Fruit fly (Drosophila melanogaster): ENCODE measurements around the gene TyrR.

TyrR gene

dm6 chr3R:17798211-17798737, 35.3 kb upstream of the TyrR start, which contains the start of gene CG7379 (continued):
- no peak for TF ChIP-seq Hand (GFP tag; optimal IDR thresholded peaks at IDR 0.05)
- TF ChIP-seq CG3065 (GFP tag; optimal IDR thresholded peaks at IDR 0.05), result peak; percentile 58
- TF ChIP-seq Hr39 (optimal IDR thresholded peaks at IDR 0.05), result no peak
- peak; percentile 24 for TF ChIP-seq ab (GFP tag; optimal IDR thresholded peaks at IDR 0.05)
- TF ChIP-seq cas (GFP tag; IDR thresholded peaks at IDR 0.05), result peak; percentile 66
- TF ChIP-seq inv (GFP tag; IDR thresholded peaks at IDR 0.05; ENCODE audit: partially characterized antibody), result no peak
- peak; percentile 85 for TF ChIP-seq HHEX (GFP tag; optimal IDR thresholded peaks at IDR 0.05)
- peak; percentile 79 for TF ChIP-seq Usf (GFP tag; optimal IDR thresholded peaks at IDR 0.05)
- peak; percentile 88 for TF ChIP-seq CG11085 (GFP tag; IDR thresholded peaks at IDR 0.05)
- TF ChIP-seq CG1832 (GFP tag; optimal IDR thresholded peaks at IDR 0.05), result no peak
- peak; percentile 97 for TF ChIP-seq sob (GFP tag; IDR thresholded peaks at IDR 0.05)
- no peak for TF ChIP-seq CG17568 (GFP tag; optimal IDR thresholded peaks at IDR 0.05)
- TF ChIP-seq Hsf (GFP tag; optimal IDR thresholded peaks at IDR 0.05), result peak; percentile 88
- peak; percentile 57 for TF ChIP-seq Fer2 (tag; optimal IDR thresholded peaks at IDR 0.05)
- TF ChIP-seq CG7786 (GFP tag; optimal IDR thresholded peaks at IDR 0.05), result peak; percentile 86
- peak; percentile 87 for TF ChIP-seq CG16779 (GFP tag; IDR thresholded peaks at IDR 0.05)
- TF ChIP-seq Dbx (GFP tag; IDR thresholded peaks at IDR 0.05), result peak; percentile 93
- TF ChIP-seq CG18011 (GFP tag; optimal IDR thresholded peaks at IDR 0.05), result peak; percentile 77
- TF ChIP-seq scrt (GFP tag; optimal IDR thresholded peaks at IDR 0.05), result peak; percentile 49
- peak; percentile 47 for TF ChIP-seq crc (GFP tag; optimal IDR thresholded peaks at IDR 0.05)
- TF ChIP-seq BtbVII (GFP tag; optimal IDR thresholded peaks at IDR 0.05), result peak; percentile 60
- no peak for TF ChIP-seq CkIIα-i1 (GFP tag; IDR thresholded peaks at IDR 0.05)
- no peak for TF ChIP-seq peb (GFP tag; IDR thresholded peaks at IDR 0.05)
- peak; percentile 45 for TF ChIP-seq CG2202 (tag; optimal IDR thresholded peaks at IDR 0.05)
- TF ChIP-seq so (GFP tag; IDR thresholded peaks at IDR 0.05), result no peak; the same call in 2 of the 3 replicates
- TF ChIP-seq mirr (GFP tag; optimal IDR thresholded peaks at IDR 0.05), result peak; percentile 56
- peak; percentile 50 for TF ChIP-seq CG10274 (GFP tag; optimal IDR thresholded peaks at IDR 0.05)
- no peak for TF ChIP-seq dan (GFP tag; IDR thresholded peaks at IDR 0.05)
- TF ChIP-seq CG15011 (GFP tag; optimal IDR thresholded peaks at IDR 0.05), result peak; percentile 57
- peak; percentile 59 for TF ChIP-seq twi (tag; optimal IDR thresholded peaks at IDR 0.05)
- TF ChIP-seq CG1233 (GFP tag; optimal IDR thresholded peaks at IDR 0.05), result peak; percentile 78
- TF ChIP-seq Ada2b (GFP tag; IDR thresholded peaks at IDR 0.05), result peak; percentile 38
- no peak for TF ChIP-seq sc (optimal IDR thresholded peaks at IDR 0.05)
- peak; percentile 46 for TF ChIP-seq sc (GFP tag; optimal IDR thresholded peaks at IDR 0.05)
- peak; percentile 66 for TF ChIP-seq dmrt11E (tag; optimal IDR thresholded peaks at IDR 0.05)
- TF ChIP-seq dimm (GFP tag; IDR thresholded peaks at IDR 0.05), result peak; percentile 31; the same call in 1 of the 2 replicates
- peak; percentile 94 for TF ChIP-seq B-H2 (GFP tag; optimal IDR thresholded peaks at IDR 0.05)
- peak; percentile 85 for TF ChIP-seq Chrac-16 (GFP tag; optimal IDR thresholded peaks at IDR 0.05)
- TF ChIP-seq Oli (tag; optimal IDR thresholded peaks at IDR 0.05), result peak; percentile 65
- no peak for TF ChIP-seq lov (optimal IDR thresholded peaks at IDR 0.05)
- peak; percentile 43; the same call in 1 of the 3 replicates for TF ChIP-seq lov (GFP tag; IDR thresholded peaks at IDR 0.05)
- TF ChIP-seq CG4328 (GFP tag; optimal IDR thresholded peaks at IDR 0.05), result peak; percentile 74
- no peak for TF ChIP-seq sim (GFP tag; IDR thresholded peaks at IDR 0.05)
- TF ChIP-seq CG9437 (GFP tag; optimal IDR thresholded peaks at IDR 0.05), result peak; percentile 78
- peak; percentile 75 for TF ChIP-seq CG3995 (GFP tag; optimal IDR thresholded peaks at IDR 0.05)
- TF ChIP-seq CG34376 (GFP tag; optimal IDR thresholded peaks at IDR 0.05), result peak; percentile 85
- TF ChIP-seq CG17186 (GFP tag; optimal IDR thresholded peaks at IDR 0.05), result peak; percentile 61
- peak; percentile 76 for TF ChIP-seq ERR (GFP tag; optimal IDR thresholded peaks at IDR 0.05)
- TF ChIP-seq Drgx (GFP tag; IDR thresholded peaks at IDR 0.05), result peak; percentile 53
- peak; percentile 91 for TF ChIP-seq vfl (GFP tag; optimal IDR thresholded peaks at IDR 0.05)
- peak; percentile 76 for TF ChIP-seq CG10431 (GFP tag; optimal IDR thresholded peaks at IDR 0.05)
- peak; percentile 83 for TF ChIP-seq CG17385 (GFP tag; optimal IDR thresholded peaks at IDR 0.05)

Measured in whole organism, embryonic.